Fruit fly (Drosophila melanogaster): ENCODE results near the gene Npc2c.

Npc2c gene

dm6 chr3R:10098296-10098675, 38.2 kb downstream of the Npc2c start (continued):
- TF ChIP-seq CG10209 (GFP tag; optimal IDR thresholded peaks at IDR 0.05) = peak; percentile 21
- no peak for TF ChIP-seq CG4730 (GFP tag; IDR thresholded peaks at IDR 0.05)
- peak; percentile 2 for TF ChIP-seq CG9609 (GFP tag; optimal IDR thresholded peaks at IDR 0.05)
- TF ChIP-seq Dref (GFP tag; IDR thresholded peaks at IDR 0.05) = no peak
- no peak for TF ChIP-seq CG5180 (GFP tag; optimal IDR thresholded peaks at IDR 0.05)
- TF ChIP-seq CG31224 (GFP tag; IDR thresholded peaks at IDR 0.05) = no peak
- no peak for TF ChIP-seq Hey (tag; optimal IDR thresholded peaks at IDR 0.05)
- TF ChIP-seq HmgD (GFP tag; optimal IDR thresholded peaks at IDR 0.05) = no peak
- no peak for TF ChIP-seq CG12659 (GFP tag; optimal IDR thresholded peaks at IDR 0.05)
- no peak for TF ChIP-seq Hr3 (GFP tag; optimal IDR thresholded peaks at IDR 0.05)
- no peak for TF ChIP-seq CG18262 (tag; optimal IDR thresholded peaks at IDR 0.05)
- TF ChIP-seq Dll (GFP tag; IDR thresholded peaks at IDR 0.05; ENCODE audit: partially characterized antibody) = no peak
- no peak for TF ChIP-seq vfl (GFP tag; optimal IDR thresholded peaks at IDR 0.05)
- TF ChIP-seq CG14965 (GFP tag; optimal IDR thresholded peaks at IDR 0.05; ENCODE audit: borderline replicate concordance) = no peak
- TF ChIP-seq Scr (GFP tag; IDR thresholded peaks at IDR 0.05; ENCODE audit: partially characterized antibody) = no peak
- no peak for TF ChIP-seq CG18619 (GFP tag; optimal IDR thresholded peaks at IDR 0.05)
- no peak for TF ChIP-seq fd3F (GFP tag; optimal IDR thresholded peaks at IDR 0.05)
- TF ChIP-seq sna (GFP tag; IDR thresholded peaks at IDR 0.05; ENCODE audit: partially characterized antibody) = no peak
- TF ChIP-seq hkb (optimal IDR thresholded peaks at IDR 0.05) = no peak
- TF ChIP-seq hkb (GFP tag; IDR thresholded peaks at IDR 0.05) = no peak
- no peak for TF ChIP-seq lola (GFP tag; optimal IDR thresholded peaks at IDR 0.05)
- no peak for TF ChIP-seq CG12299 (tag; optimal IDR thresholded peaks at IDR 0.05)
- TF ChIP-seq ftz-f1 (GFP tag; optimal IDR thresholded peaks at IDR 0.05) = no peak
- no peak for TF ChIP-seq CG42726 (GFP tag; IDR thresholded peaks at IDR 0.05; ENCODE audit: partially characterized antibody)
- TF ChIP-seq CG17612 (GFP tag; IDR thresholded peaks at IDR 0.05) = no peak
- TF ChIP-seq CG7556 (GFP tag; optimal IDR thresholded peaks at IDR 0.05) = peak; percentile 36
- no peak for TF ChIP-seq Rx (GFP tag; IDR thresholded peaks at IDR 0.05)
- peak in 1 of 2 experiments; percentile 22 for TF ChIP-seq Pdp1 (GFP tag; optimal IDR thresholded peaks at IDR 0.05)
- no peak for TF ChIP-seq bcd (GFP tag; optimal IDR thresholded peaks at IDR 0.05)
- no peak for TF ChIP-seq aop (GFP tag; IDR thresholded peaks at IDR 0.05)
- TF ChIP-seq kni (GFP tag; optimal IDR thresholded peaks at IDR 0.05) = peak; percentile 22
- TF ChIP-seq wek (GFP tag; optimal IDR thresholded peaks at IDR 0.05) = no peak
- no peak for TF ChIP-seq CG34376 (GFP tag; optimal IDR thresholded peaks at IDR 0.05)
- no peak for TF ChIP-seq CG6683 (GFP tag; optimal IDR thresholded peaks at IDR 0.05)
- 0 out of 3 replicates have a peak, but pooled peaks have one; percentile 3 for TF ChIP-seq Dbx (GFP tag; IDR thresholded peaks at IDR 0.05)
- TF ChIP-seq CG2712 (tag; optimal IDR thresholded peaks at IDR 0.05) = no peak
- TF ChIP-seq CG7786 (GFP tag; optimal IDR thresholded peaks at IDR 0.05) = no peak
- no peak for TF ChIP-seq lmd (GFP tag; IDR thresholded peaks at IDR 0.05)
- no peak for TF ChIP-seq wor (GFP tag; IDR thresholded peaks at IDR 0.05)
- TF ChIP-seq H15 (GFP tag; IDR thresholded peaks at IDR 0.05) = 0 out of 3 replicates have a peak, but pooled peaks have one; percentile 2
- TF ChIP-seq CG7357 (GFP tag; IDR thresholded peaks at IDR 0.05) = no peak
- no peak for TF ChIP-seq MBD-R2 (GFP tag; IDR thresholded peaks at IDR 0.05)
- peak in 1 of 2 experiments; percentile 73 for TF ChIP-seq Hr78 (GFP tag; optimal IDR thresholded peaks at IDR 0.05)
- TF ChIP-seq ranshi (GFP tag; IDR thresholded peaks at IDR 0.05) = no peak
- TF ChIP-seq CG3281 (GFP tag; optimal IDR thresholded peaks at IDR 0.05) = peak; percentile 19
- no peak for TF ChIP-seq CG3163 (GFP tag; optimal IDR thresholded peaks at IDR 0.05)
- TF ChIP-seq tgo (GFP tag; IDR thresholded peaks at IDR 0.05) = 0 out of 3 replicates have a peak, but pooled peaks have one; percentile 6
- TF ChIP-seq CG2202 (tag; optimal IDR thresholded peaks at IDR 0.05) = no peak
- no peak for TF ChIP-seq gro (GFP tag; optimal IDR thresholded peaks at IDR 0.05)
- TF ChIP-seq jigr1 (GFP tag; IDR thresholded peaks at IDR 0.05) = no peak
- no peak for TF ChIP-seq Aef1 (GFP tag; IDR thresholded peaks at IDR 0.05)

Measured in whole organism, embryonic.